Worm (Caenorhabditis elegans) whole organism, L4/young adult: ENCODE measurements around the gene K01B6.4.

Source experiments
- W03F9.2 ChIP-seq: fragments of 150-350 bp; optimal IDR thresholded peaks from 2 replicates; lab custom pipeline; 2014; ENCODE audit warnings: missing biosample characterization, missing genetic modification characterization
- dao-5 ChIP-seq: sonication (generic microtip); optimal IDR thresholded peaks from 2 replicates; lab custom pipeline; 2016; ENCODE audit warnings: missing genotype, missing genetic modification characterization, moderate library complexity, missing compliant biosample characterization
- him-1 ChIP-seq: sonication (generic microtip); optimal IDR thresholded peaks from 2 replicates; lab custom pipeline; 2016; ENCODE audit warnings: missing genotype, missing genetic modification reagents, missing genetic modification characterization, missing compliant biosample characterization

K01B6.4 gene

ce11 chrIII:9297345-9297744 is at the start of gene K01B6.4:
K01B6.4 (minus strand) TSS chrIII:9297445.
- TF ChIP-seq him-1 (no peak), dao-5 (tag; lab: Kevin White, UChicago) (no peak), W03F9.2 (tag; lab: Kevin White, UChicago) (no peak)

ce11 chrIII:9346722-9347121 is 49.5 kb upstream of the K01B6.4 start:
- no peak for TF ChIP-seq W03F9.2 (tag; lab: Kevin White, UChicago)
- no peak for TF ChIP-seq dao-5 (tag; lab: Kevin White, UChicago)
- no peak for TF ChIP-seq him-1

- TF ChIP-seq him-1 (no peak), dao-5 (tag; lab: Kevin White, UChicago) (no peak), W03F9.2 (tag; lab: Kevin White, UChicago) (no peak)
These were observed 48.9 kb upstream of the K01B6.4 start for ce11 chrIII:9346114-9346513.

ce11 chrIII:9344347-9344746 is 47.1 kb upstream of the K01B6.4 start, which contains the start of gene emb-9:
emb-9 (minus strand) TSS chrIII:9344447.
- TF ChIP-seq W03F9.2 (tag; lab: Kevin White, UChicago) (no peak), dao-5 (tag; lab: Kevin White, UChicago) (no peak), him-1 (no peak)

- TF ChIP-seq W03F9.2 (tag; lab: Kevin White, UChicago) (no peak), him-1 (no peak), dao-5 (tag; lab: Kevin White, UChicago) (no peak)
These were observed 42.8 kb upstream of the K01B6.4 start for ce11 chrIII:9340025-9340424.

ce11 chrIII:9337968-9338367 is 40.7 kb upstream of the K01B6.4 start:
- TF ChIP-seq dao-5 (tag; lab: Kevin White, UChicago) (no peak), W03F9.2 (tag; lab: Kevin White, UChicago) (no peak), him-1 (no peak)

- TF ChIP-seq W03F9.2 (tag; lab: Kevin White, UChicago) (no peak), him-1 (no peak), dao-5 (tag; lab: Kevin White, UChicago) (no peak)
These were observed 39.6 kb upstream of the K01B6.4 start for ce11 chrIII:9336807-9337206.

ce11 chrIII:9335076-9335475 is 37.8 kb upstream of the K01B6.4 start:
- TF ChIP-seq W03F9.2 (tag; lab: Kevin White, UChicago), result no peak
- TF ChIP-seq dao-5 (tag; lab: Kevin White, UChicago), result no peak
- TF ChIP-seq him-1, result no peak

ce11 chrIII:9334174-9334573 is 36.9 kb upstream of the K01B6.4 start, which contains the start of gene elo-4:
elo-4 (minus strand) TSS chrIII:9334274.
- TF ChIP-seq dao-5 (tag; lab: Kevin White, UChicago), result no peak
- no peak for TF ChIP-seq W03F9.2 (tag; lab: Kevin White, UChicago)
- no peak for TF ChIP-seq him-1

- peak; percentile 22 for TF ChIP-seq W03F9.2 (tag; lab: Kevin White, UChicago)
- TF ChIP-seq him-1, result no peak
These were observed 33.9 kb upstream of the K01B6.4 start, which contains the start of gene ufc-1 for ce11 chrIII:9331084-9331564. ufc-1 (plus strand) TSS chrIII:9331514.

- TF ChIP-seq W03F9.2 (tag; lab: Kevin White, UChicago) (no peak), dao-5 (tag; lab: Kevin White, UChicago) (no peak), him-1 (no peak)
These were observed 32.6 kb upstream of the K01B6.4 start, which contains the start of gene ttr-5 for ce11 chrIII:9329790-9330366. ttr-5 (plus strand) TSS chrIII:9330316.

- no peak for TF ChIP-seq dao-5 (tag; lab: Kevin White, UChicago)
- no peak for TF ChIP-seq him-1
- no peak for TF ChIP-seq W03F9.2 (tag; lab: Kevin White, UChicago)
These were observed 32.0 kb upstream of the K01B6.4 start, which contains the start of gene C40H1.3 for ce11 chrIII:9329266-9329665. C40H1.3 (minus strand) TSS chrIII:9329366.

- TF ChIP-seq him-1 (no peak), dao-5 (tag; lab: Kevin White, UChicago) (no peak), W03F9.2 (tag; lab: Kevin White, UChicago) (no peak)
These were observed 31.5 kb upstream of the K01B6.4 start for ce11 chrIII:9328732-9329131.

- TF ChIP-seq him-1 (no peak), dao-5 (tag; lab: Kevin White, UChicago) (no peak), W03F9.2 (tag; lab: Kevin White, UChicago) (no peak)
These were observed 30.7 kb upstream of the K01B6.4 start for ce11 chrIII:9327910-9328309.

ce11 chrIII:9326528-9326927 is 29.3 kb upstream of the K01B6.4 start:
- TF ChIP-seq dao-5 (tag; lab: Kevin White, UChicago) (no peak), him-1 (no peak), W03F9.2 (tag; lab: Kevin White, UChicago) (no peak)
